Worm (Caenorhabditis elegans): ENCODE data around the gene ZK1320.5.

ZK1320.5 gene

ce11 chrII:9700363-9700762 is 34.9 kb upstream of the ZK1320.5 start, which contains the start of the genes Y53C12A.8 and Y53C12A.7:
Y53C12A.8 (minus strand) TSS chrII:9700463.
Y53C12A.7 (plus strand) TSS chrII:9700543.
- TF ChIP-seq let-526 (GFP tag; IDR thresholded peaks at IDR 0.05) (no peak), rpc-1 (optimal IDR thresholded peaks at IDR 0.05) (no peak), rpc-1 (tag; optimal IDR thresholded peaks at IDR 0.05) (no peak), ztf-18 (tag; optimal IDR thresholded peaks at IDR 0.05) (no peak), ztf-3 (GFP tag; optimal IDR thresholded peaks at IDR 0.05) (no peak), hlh-12 (tag; optimal IDR thresholded peaks at IDR 0.05) (no peak)

ce11 chrII:9695942-9696341 is 30.5 kb upstream of the ZK1320.5 start:
- TF ChIP-seq chd-7 (tag; optimal IDR thresholded peaks at IDR 0.05) (no peak), efl-1 (GFP tag; optimal IDR thresholded peaks at IDR 0.05) (no peak), F49E8.2 (tag; optimal IDR thresholded peaks at IDR 0.05; ENCODE audit: insufficient read depth) (no peak), lin-40 (tag; optimal IDR thresholded peaks at IDR 0.05) (no peak), cebp-1 (GFP tag; IDR thresholded peaks at IDR 0.05) (no peak), cebp-1 (tag; optimal IDR thresholded peaks at IDR 0.05) (no peak), attf-5 (GFP tag; optimal IDR thresholded peaks at IDR 0.05) (no peak), aptf-2 (GFP tag; conservative IDR thresholded peaks at IDR 0.05) (no peak)

ce11 chrII:9691839-9692238 is 26.4 kb upstream of the ZK1320.5 start, which contains the start of gene nlp-11:
nlp-11 (minus strand) TSS chrII:9691939.
- TF ChIP-seq Y95B8A.8 (GFP tag; IDR thresholded peaks at IDR 0.05) (no peak), aptf-3 (GFP tag; IDR thresholded peaks at IDR 0.05) (no peak), B0261.1 (tag; optimal IDR thresholded peaks at IDR 0.05) (no peak), let-526 (GFP tag; IDR thresholded peaks at IDR 0.05) (no peak), ceh-100 (GFP tag; IDR thresholded peaks at IDR 0.05) (no peak), dox-1 (GFP tag; IDR thresholded peaks at IDR 0.05) (no peak), nfyb-1 (GFP tag; IDR thresholded peaks at IDR 0.05) (no peak), him-1 (tag; optimal IDR thresholded peaks at IDR 0.05) (no peak), gei-17 (GFP tag; optimal IDR thresholded peaks at IDR 0.05) (no peak), ztf-22 (GFP tag; optimal IDR thresholded peaks at IDR 0.05) (no peak), ceh-40 (GFP tag; IDR thresholded peaks at IDR 0.05) (no peak)

ce11 chrII:9690067-9690632 is 24.7 kb upstream of the ZK1320.5 start:
- TF ChIP-seq snpc-1.1 (tag; optimal IDR thresholded peaks at IDR 0.05; ENCODE audit: insufficient read depth) (no peak), him-1 (tag; optimal IDR thresholded peaks at IDR 0.05) (no peak), gei-17 (GFP tag; optimal IDR thresholded peaks at IDR 0.05) (no peak), unc-62 (GFP tag; optimal IDR thresholded peaks at IDR 0.05) (no peak), C06A6.2 (GFP tag; conservative IDR thresholded peaks at IDR 0.05) (no peak), rpc-1 (optimal IDR thresholded peaks at IDR 0.05) (no peak), rpc-1 (tag; optimal IDR thresholded peaks at IDR 0.05) (no peak), ztf-22 (GFP tag; optimal IDR thresholded peaks at IDR 0.05) (no peak), repo-1 (tag; optimal IDR thresholded peaks at IDR 0.05) (no peak), cebp-2 (GFP tag; IDR thresholded peaks at IDR 0.05) (no peak), madf-10 (tag; optimal IDR thresholded peaks at IDR 0.05) (no peak), Y67H2A.10 (GFP tag; conservative IDR thresholded peaks at IDR 0.05) (no peak), bed-2 (GFP tag; IDR thresholded peaks at IDR 0.05) (no peak), B0336.3 (GFP tag; IDR thresholded peaks at IDR 0.05) (no peak), athp-1 (tag; optimal IDR thresholded peaks at IDR 0.05) (no peak), aptf-3 (GFP tag; IDR thresholded peaks at IDR 0.05) (no peak), hmg-20 (GFP tag; IDR thresholded peaks at IDR 0.05) (no peak), ccch-3 (GFP tag; optimal IDR thresholded peaks at IDR 0.05) (no peak), nhr-90 (tag; optimal IDR thresholded peaks at IDR 0.05) (no peak), dpff-1 (tag; optimal IDR thresholded peaks at IDR 0.05) (no peak)
